Worm (Caenorhabditis elegans) whole organism, late embryonic: ENCODE data around the gene F55A11.11.

ENCODE experiments used
- Y22D7AL.16 ChIP-seq: sonication (generic microtip); optimal IDR thresholded peaks from 2 replicates; lab custom pipeline; 2016; ENCODE audit warnings: missing genetic modification characterization, missing compliant biosample characterization
- ama-1 ChIP-seq: fragments of 150-350 bp; optimal IDR thresholded peaks from 2 replicates; lab custom pipeline; 2014
- dve-1 ChIP-seq: sonication (generic microtip); optimal IDR thresholded peaks from 2 replicates; lab custom pipeline; 2017; ENCODE audit warnings: antibody characterized with exemption, mild to moderate bottlenecking, missing genetic modification characterization, missing compliant biosample characterization
- elt-2 ChIP-seq: sonication (generic microtip); optimal IDR thresholded peaks from 2 replicates; lab custom pipeline; 2016; ENCODE audit warnings: missing genetic modification reagents, missing genetic modification characterization, missing compliant biosample characterization
- nfya-1 ChIP-seq: sonication (generic microtip); optimal IDR thresholded peaks from 2 replicates; lab custom pipeline; 2017; ENCODE audit warnings: missing genetic modification characterization, mild to moderate bottlenecking, missing compliant biosample characterization, antibody characterized with exemption, moderate library complexity
- pha-2 ChIP-seq: sonication (generic microtip); optimal IDR thresholded peaks from 2 replicates; lab custom pipeline; 2017; ENCODE audit warnings: mild to moderate bottlenecking, missing genetic modification characterization, missing compliant biosample characterization
- sox-4 ChIP-seq: sonication (generic microtip); optimal IDR thresholded peaks from 2 replicates; lab custom pipeline; 2017; ENCODE audit warnings: mild to moderate bottlenecking, missing genetic modification characterization, inconsistent platforms, missing compliant biosample characterization
- tbx-2 ChIP-seq: sonication (generic microtip); optimal IDR thresholded peaks from 2 replicates; lab custom pipeline; 2016; ENCODE audit warnings: missing genetic modification characterization, missing compliant biosample characterization

ce11 chrV:11751480-11751879 lies 31.5 kb upstream of the F55A11.11 start:
- no peak for TF ChIP-seq elt-2
- no peak for TF ChIP-seq tbx-2 (tag; lab: Kevin White, UChicago)
- TF ChIP-seq nfya-1 (tag; lab: Kevin White, UChicago), result no peak
- TF ChIP-seq ama-1 (lab: Kevin White, UChicago), result no peak
- no peak for TF ChIP-seq dve-1 (tag; lab: Kevin White, UChicago)
- TF ChIP-seq sox-4 (tag; lab: Kevin White, UChicago), result no peak
- TF ChIP-seq Y22D7AL.16 (tag; lab: Kevin White, UChicago), result no peak
- TF ChIP-seq pha-2, result no peak
